Worm (Caenorhabditis elegans) whole organism, mixed stage, embryonic: Measurements from ENCODE around the gene C14B9.3.

Source experiments
- ces-1 ChIP-seq: fragments of 150-350 bp; optimal IDR thresholded peaks from 2 replicates; lab custom pipeline; 2014; ENCODE audit warnings: missing biosample characterization, missing genetic modification reagents, missing genetic modification characterization
- lin-32 ChIP-seq: fragments of 200-800 bp; sonication (Bioruptor generic); optimal IDR thresholded peaks from 2 replicates; lab custom pipeline; 2018; ENCODE audit warnings: mild to moderate bottlenecking, missing genetic modification characterization, missing compliant biosample characterization
- nhr-12 ChIP-seq: fragments of 150-350 bp; optimal IDR thresholded peaks from 2 replicates; lab custom pipeline; 2014; ENCODE audit warnings: missing biosample characterization, missing genetic modification characterization
- nhr-237 ChIP-seq: fragments of 150-350 bp; optimal IDR thresholded peaks from 2 replicates; lab custom pipeline; 2014; ENCODE audit warnings: missing biosample characterization, missing genetic modification characterization
- pha-4 ChIP-seq: fragments of 150-350 bp; optimal IDR thresholded peaks from 2 replicates; lab custom pipeline; 2018; ENCODE audit warnings: missing biosample characterization, missing genetic modification reagents, missing genetic modification characterization
- unc-62 ChIP-seq: fragments of 150-350 bp; optimal IDR thresholded peaks from 2 replicates; lab custom pipeline; 2014; ENCODE audit warnings: missing biosample characterization, missing genetic modification reagents, missing genetic modification characterization
- ztf-11 ChIP-seq: fragments of 150-350 bp; optimal IDR thresholded peaks from 2 replicates; lab custom pipeline; 2014; ENCODE audit warnings: missing biosample characterization, missing genetic modification characterization

- peak; percentile 82 for TF ChIP-seq ces-1 (GFP tag; lab: Kevin White, UChicago)
- no peak for TF ChIP-seq ztf-11 (tag; lab: Kevin White, UChicago)
- TF ChIP-seq unc-62 (GFP tag; lab: Kevin White, UChicago), result no peak
- no peak for TF ChIP-seq nhr-237 (tag; lab: Kevin White, UChicago)
- no peak for TF ChIP-seq lin-32 (GFP tag; lab: Kevin White, UChicago)
- TF ChIP-seq nhr-12, result no peak
- TF ChIP-seq pha-4 (tag; lab: Kevin White, UChicago), result peak; percentile 29
Measured at ce11 chrIII:8085355-8085754, 23.2 kb upstream of the C14B9.3 start, which contains the start of the genes K06H7.7 and grp-1.
